Worm (Caenorhabditis elegans) whole organism, young adult: ENCODE data around the gene F11D11.4.

Source experiments
- F49E8.2 ChIP-seq: sonication (generic microtip); optimal IDR thresholded peaks from 3 replicates; lab custom pipeline; 2017; ENCODE audit warnings: missing genetic modification characterization, mild to moderate bottlenecking, missing compliant biosample characterization, antibody characterized with exemption, moderate library complexity; ENCODE audit not compliant: insufficient read depth
- ama-1 ChIP-seq, 3 experiments: fragments of 150-350 bp in 1 of 3; sonication (generic microtip) in 2 of 3; optimal IDR thresholded peaks; 2 replicates each; lab custom pipeline; 2014 to 2018; ENCODE audit warnings: missing biosample characterization in 2 of 3, missing genetic modification characterization in 2 of 3, missing genetic modification reagents in 2 of 3
- nfyb-1 ChIP-seq: fragments of 200-800 bp; sonication (Bioruptor generic); IDR thresholded peaks from 2 replicates; pipeline ENCODE4 v1.3.6; 2022; ENCODE audit warnings: missing genetic modification reagents, missing genetic modification characterization, missing compliant biosample characterization
- nhr-90 ChIP-seq: sonication (generic microtip); optimal IDR thresholded peaks from 2 replicates; lab custom pipeline; 2016; ENCODE audit warnings: missing genotype, mild to moderate bottlenecking, missing genetic modification characterization, missing compliant biosample characterization

DNA sequence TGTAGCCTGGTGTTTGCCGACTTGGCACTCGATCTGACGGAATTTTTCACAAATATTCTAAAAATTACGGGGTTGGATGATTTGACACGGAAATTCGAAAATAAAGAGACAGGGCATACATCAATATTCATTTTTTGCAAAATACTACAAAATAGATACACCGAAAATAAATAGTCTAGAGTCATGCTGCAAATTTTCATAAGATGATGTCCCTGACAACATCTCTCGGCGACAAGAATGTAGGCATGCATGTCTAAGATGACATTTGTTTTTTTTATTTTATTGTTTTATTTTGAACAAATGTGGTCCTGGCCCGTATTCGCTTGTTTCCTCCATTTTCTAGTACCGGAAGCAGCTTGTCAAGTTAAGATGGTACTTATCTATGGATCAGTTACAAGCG is 10.2 kb downstream of the F11D11.4 start, which contains the start of gene clec-256:
- TF ChIP-seq nhr-90 (tag; lab: Kevin White, UChicago) (no peak), F49E8.2 (no peak), ama-1 (optimal IDR thresholded peaks at IDR 0.05; lab: Kevin White, UChicago) (no peak), ama-1 (GFP tag; optimal IDR thresholded peaks at IDR 0.05; lab: Kevin White, UChicago) (no peak), nfyb-1 (no peak)
